Worm (Caenorhabditis elegans) whole organism, late embryonic: ENCODE data around the gene T20B12.3.
"Not testable (repeated sequence)": the region's sequence is repeated elsewhere in the genome, so short reads cannot be mapped to it uniquely, and the experiment has no call there.

Source experiments
- C38D4.7 ChIP-seq: fragments of 200-800 bp; sonication (Bioruptor generic); optimal IDR thresholded peaks from 2 replicates; lab custom pipeline; 2018; ENCODE audit warnings: mild to moderate bottlenecking, missing genetic modification characterization, moderate library complexity, missing compliant biosample characterization
- T23F11.4 ChIP-seq: fragments of 200-800 bp; sonication (Bioruptor generic); optimal IDR thresholded peaks from 2 replicates; lab custom pipeline; 2018; ENCODE audit warnings: mild to moderate bottlenecking, missing genetic modification characterization, missing compliant biosample characterization
- ceh-14 ChIP-seq: sonication (generic microtip); optimal IDR thresholded peaks from 2 replicates; lab custom pipeline; 2016; ENCODE audit warnings: missing genotype, missing genetic modification characterization, missing compliant biosample characterization
- ceh-24 ChIP-seq: sonication (generic microtip); optimal IDR thresholded peaks from 2 replicates; lab custom pipeline; 2016; ENCODE audit warnings: mild to moderate bottlenecking, missing genetic modification characterization, missing compliant biosample characterization
- ceh-30 ChIP-seq: fragments of 150-350 bp; optimal IDR thresholded peaks from 2 replicates; lab custom pipeline; 2014; ENCODE audit warnings: missing biosample characterization, missing genetic modification characterization
- ceh-6 ChIP-seq: fragments of 200-800 bp; sonication (Bioruptor generic); optimal IDR thresholded peaks from 2 replicates; lab custom pipeline; 2018; ENCODE audit warnings: mild to moderate bottlenecking, missing genetic modification characterization, missing compliant biosample characterization
- dmd-4 ChIP-seq: sonication (generic microtip); optimal IDR thresholded peaks from 2 replicates; lab custom pipeline; 2016; ENCODE audit warnings: borderline replicate concordance, missing genetic modification characterization, missing compliant biosample characterization
- elt-4 ChIP-seq: sonication (generic microtip); optimal IDR thresholded peaks from 2 replicates; lab custom pipeline; 2016; ENCODE audit warnings: missing genetic modification characterization, missing compliant biosample characterization
- nfya-1 ChIP-seq: sonication (generic microtip); optimal IDR thresholded peaks from 2 replicates; lab custom pipeline; 2017; ENCODE audit warnings: missing genetic modification characterization, mild to moderate bottlenecking, missing compliant biosample characterization, antibody characterized with exemption, moderate library complexity
- pha-4 ChIP-seq: fragments of 150-350 bp; optimal IDR thresholded peaks from 2 replicates; lab custom pipeline; 2018; ENCODE audit warnings: missing biosample characterization, missing genetic modification reagents, missing genetic modification characterization
- pqm-1 ChIP-seq: sonication (generic microtip); optimal IDR thresholded peaks from 2 replicates; lab custom pipeline; 2016; ENCODE audit warnings: missing genetic modification characterization, missing compliant biosample characterization
- sox-4 ChIP-seq: sonication (generic microtip); optimal IDR thresholded peaks from 2 replicates; lab custom pipeline; 2017; ENCODE audit warnings: mild to moderate bottlenecking, missing genetic modification characterization, inconsistent platforms, missing compliant biosample characterization

DNA sequence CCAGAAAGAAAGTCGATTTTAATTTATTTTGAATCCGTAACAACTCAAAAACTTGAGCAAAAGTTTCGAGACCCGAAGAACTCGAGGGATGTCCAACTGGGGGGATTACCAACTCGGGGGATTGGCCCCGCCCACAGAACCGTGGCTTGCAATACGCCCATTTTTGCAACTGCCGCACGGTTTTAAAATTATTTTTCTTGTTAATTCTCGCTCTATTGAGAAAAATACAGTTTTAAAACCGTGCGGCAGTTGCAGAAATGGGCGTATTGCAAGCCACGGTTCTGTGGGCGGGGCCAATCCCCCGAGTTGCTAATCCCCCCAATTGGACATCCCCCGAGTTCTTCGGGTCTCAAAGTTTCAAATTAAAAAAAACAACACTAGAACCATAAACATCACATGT lies 4.6 kb downstream of the T20B12.3 start:
- not testable (repeated sequence) for TF ChIP-seq nfya-1 (tag; lab: Kevin White, UChicago); ceh-6 (GFP tag; lab: Kevin White, UChicago); sox-4; ceh-24; pha-4 (tag; lab: Kevin White, UChicago); dmd-4 (tag; lab: Kevin White, UChicago); ceh-14 (tag; lab: Kevin White, UChicago); pqm-1 (tag; lab: Kevin White, UChicago); elt-4; ceh-30; T23F11.4 (GFP tag; lab: Kevin White, UChicago); C38D4.7 (GFP tag; lab: Kevin White, UChicago)
